Fruit fly (Drosophila melanogaster) whole organism, embryonic: ENCODE data around the gene CLS.
A peak's percentile ranks its signal among the peaks of the same experiment; 100 is the strongest.

Source experiments
- ATbp ChIP-seq: fragments of 200-800 bp; sonication (Bioruptor generic); optimal IDR thresholded peaks from 2 replicates; lab custom pipeline; 2017; ENCODE audit warnings: missing biosample characterization, mild to moderate bottlenecking, missing genetic modification characterization, missing genetic modification reagents
- CG10321 ChIP-seq: fragments of 200-800 bp; sonication (Bioruptor generic); IDR thresholded peaks from 2 replicates; pipeline ENCODE4 v1.3.6; 2022; ENCODE audit warnings: missing biosample characterization, missing genetic modification characterization
- CG13123 ChIP-seq: fragments of 200-800 bp; sonication (Bioruptor generic); optimal IDR thresholded peaks from 2 replicates; lab custom pipeline; 2016; ENCODE audit warnings: missing biosample characterization, missing genetic modification characterization
- CG13624 ChIP-seq: fragments of 200-800 bp; sonication (Bioruptor generic); optimal IDR thresholded peaks from 2 replicates; lab custom pipeline; 2016; ENCODE audit warnings: missing biosample characterization, missing genetic modification characterization
- CG14050 ChIP-seq: fragments of 200-800 bp; sonication (Bioruptor generic); IDR thresholded peaks from 3 replicates; pipeline ENCODE4 v1.3.6; 2022; ENCODE audit warnings: missing biosample characterization, missing genetic modification characterization
- CG15601 ChIP-seq: fragments of 200-800 bp; sonication (Bioruptor generic); optimal IDR thresholded peaks from 3 replicates; lab custom pipeline; 2019; ENCODE audit warnings: missing biosample characterization, mild to moderate bottlenecking, missing genetic modification characterization, moderate library complexity
- CG18599 ChIP-seq: fragments of 200-800 bp; sonication (Bioruptor generic); optimal IDR thresholded peaks from 3 replicates; lab custom pipeline; 2017; ENCODE audit warnings: missing biosample characterization, missing genetic modification characterization, mild to moderate bottlenecking, moderate library complexity, missing genetic modification reagents
- CG18619 ChIP-seq: fragments of 200-800 bp; sonication (Bioruptor generic); optimal IDR thresholded peaks from 3 replicates; lab custom pipeline; 2017; ENCODE audit warnings: missing biosample characterization, mild to moderate bottlenecking, missing genetic modification characterization
- CG2875 ChIP-seq: fragments of 200-800 bp; sonication (Bioruptor generic); optimal IDR thresholded peaks from 2 replicates; lab custom pipeline; 2017; ENCODE audit warnings: missing biosample characterization, mild to moderate bottlenecking, missing genetic modification characterization, missing genetic modification reagents
- CG2889 ChIP-seq: fragments of 200-800 bp; sonication (Bioruptor generic); IDR thresholded peaks from 3 replicates; pipeline ENCODE4 v1.3.6; 2022; ENCODE audit warnings: missing biosample characterization, missing genetic modification characterization
- CG31388 ChIP-seq: fragments of 200-800 bp; sonication (Bioruptor generic); optimal IDR thresholded peaks from 2 replicates; lab custom pipeline; 2016; ENCODE audit warnings: missing biosample characterization, missing genetic modification characterization
- CG3838 ChIP-seq: fragments of 200-800 bp; sonication (Bioruptor generic); optimal IDR thresholded peaks from 3 replicates; lab custom pipeline; 2016; ENCODE audit warnings: missing biosample characterization, missing genetic modification characterization
- CG4854 ChIP-seq: fragments of 200-800 bp; sonication (Bioruptor generic); optimal IDR thresholded peaks from 2 replicates; lab custom pipeline; 2016; ENCODE audit warnings: missing biosample characterization, missing genetic modification characterization, inconsistent platforms
- CG6791 ChIP-seq: fragments of 200-800 bp; sonication (Bioruptor generic); IDR thresholded peaks from 3 replicates; pipeline ENCODE4 v1.3.6; 2022; ENCODE audit warnings: missing biosample characterization, missing genetic modification characterization; ENCODE audit not compliant: partially characterized antibody
- CG7745 ChIP-seq: fragments of 200-800 bp; sonication (Bioruptor generic); optimal IDR thresholded peaks from 2 replicates; lab custom pipeline; 2018; ENCODE audit warnings: missing biosample characterization, mild to moderate bottlenecking, missing genetic modification characterization, moderate library complexity
- CG8924 ChIP-seq: fragments of 200-800 bp; optimal IDR thresholded peaks from 3 replicates; lab custom pipeline; 2019; ENCODE audit warnings: missing biosample characterization, mild to moderate bottlenecking, missing genetic modification characterization, moderate library complexity
- CHES-1-like ChIP-seq: fragments of 200-800 bp; sonication (Bioruptor generic); optimal IDR thresholded peaks from 2 replicates; lab custom pipeline; 2016; ENCODE audit warnings: missing biosample characterization, missing genetic modification characterization
- HLH3B ChIP-seq: fragments of 200-800 bp; sonication (Bioruptor generic); IDR thresholded peaks from 2 replicates; pipeline ENCODE4 v1.3.6; 2022; ENCODE audit warnings: missing biosample characterization, missing genetic modification characterization
- Jarid2 ChIP-seq: fragments of 200-800 bp; sonication (Bioruptor generic); optimal IDR thresholded peaks from 3 replicates; lab custom pipeline; 2017; ENCODE audit warnings: mild to moderate bottlenecking, missing biosample characterization, missing genetic modification reagents, missing genetic modification characterization
- NfI ChIP-seq: fragments of 200-800 bp; sonication (Bioruptor generic); optimal IDR thresholded peaks from 3 replicates; lab custom pipeline; 2018; ENCODE audit warnings: missing biosample characterization, mild to moderate bottlenecking, missing genetic modification characterization, moderate library complexity
- PHDP ChIP-seq: fragments of 200-800 bp; sonication (Bioruptor generic); optimal IDR thresholded peaks from 3 replicates; lab custom pipeline; 2018; ENCODE audit warnings: missing biosample characterization, mild to moderate bottlenecking, missing genetic modification characterization, moderate library complexity
- Scr ChIP-seq: fragments of 200-800 bp; sonication (Bioruptor generic); IDR thresholded peaks from 2 replicates; pipeline ENCODE4 v1.3.6; 2022; ENCODE audit warnings: missing biosample characterization, missing genetic modification characterization; ENCODE audit not compliant: partially characterized antibody
- Vsx1 ChIP-seq: fragments of 200-800 bp; sonication (Bioruptor generic); optimal IDR thresholded peaks from 2 replicates; lab custom pipeline; 2017; ENCODE audit warnings: missing biosample characterization, mild to moderate bottlenecking, missing genetic modification characterization, missing genetic modification reagents
- abd-A ChIP-seq: fragments of 200-800 bp; sonication (Bioruptor generic); optimal IDR thresholded peaks from 3 replicates; lab custom pipeline; 2019; ENCODE audit warnings: missing biosample characterization, mild to moderate bottlenecking, missing genetic modification characterization, moderate library complexity
- bcd ChIP-seq: fragments of 200-800 bp; sonication (Bioruptor generic); optimal IDR thresholded peaks from 2 replicates; lab custom pipeline; 2017; ENCODE audit warnings: missing biosample characterization, mild to moderate bottlenecking, missing genetic modification characterization
- da ChIP-seq: fragments of 200-800 bp; sonication (Bioruptor generic); optimal IDR thresholded peaks from 2 replicates; lab custom pipeline; 2016; ENCODE audit warnings: missing biosample characterization, missing genetic modification characterization
- dmrt11E ChIP-seq: fragments of 200-800 bp; sonication (Bioruptor generic); optimal IDR thresholded peaks from 3 replicates; lab custom pipeline; 2018; ENCODE audit warnings: missing biosample characterization, mild to moderate bottlenecking, missing genetic modification characterization, moderate library complexity
- ems ChIP-seq: fragments of 200-800 bp; sonication (Bioruptor generic); optimal IDR thresholded peaks from 3 replicates; lab custom pipeline; 2016; ENCODE audit warnings: missing biosample characterization, missing genetic modification characterization
- fu2 ChIP-seq: fragments of 200-800 bp; sonication (Bioruptor generic); optimal IDR thresholded peaks from 2 replicates; lab custom pipeline; 2016; ENCODE audit warnings: missing biosample characterization, missing genetic modification characterization
- gro ChIP-seq: fragments of 200-800 bp; sonication (Bioruptor generic); optimal IDR thresholded peaks from 2 replicates; lab custom pipeline; 2016; ENCODE audit warnings: missing biosample characterization, missing genetic modification characterization
- gsb ChIP-seq: fragments of 200-800 bp; sonication (Bioruptor generic); IDR thresholded peaks from 2 replicates; pipeline ENCODE4 v1.3.6; 2022; ENCODE audit warnings: missing biosample characterization, missing genetic modification characterization
- her ChIP-seq: fragments of 200-800 bp; sonication (Bioruptor generic); optimal IDR thresholded peaks from 2 replicates; lab custom pipeline; 2016; ENCODE audit warnings: missing biosample characterization, missing genetic modification characterization
- hkb ChIP-seq, 2 experiments: fragments of 200-800 bp in 1 of 2; fragments of >200 bp in 1 of 2; sonication (Bioruptor generic) in 1 of 2; IDR thresholded peaks in 1 of 2; optimal IDR thresholded peaks in 1 of 2; 2 replicates each; pipeline versions ENCODE4 v1.3.6 to Lab custom; 2017 to 2022; ENCODE audit warnings: missing biosample characterization in 1 of 2, missing genetic modification characterization in 1 of 2
- jumu ChIP-seq: fragments of 200-800 bp; sonication (Bioruptor generic); optimal IDR thresholded peaks from 3 replicates; lab custom pipeline; 2016; ENCODE audit warnings: missing biosample characterization, missing genetic modification characterization
- nmo ChIP-seq: fragments of 200-800 bp; sonication (Bioruptor generic); optimal IDR thresholded peaks from 2 replicates; lab custom pipeline; 2018; ENCODE audit warnings: missing biosample characterization, mild to moderate bottlenecking, missing genetic modification characterization, moderate library complexity
- pita ChIP-seq: fragments of 200-800 bp; sonication (Bioruptor generic); optimal IDR thresholded peaks from 2 replicates; lab custom pipeline; 2017; ENCODE audit warnings: missing biosample characterization, mild to moderate bottlenecking, missing genetic modification characterization
- repo ChIP-seq: fragments of 200-800 bp; sonication (Bioruptor generic); optimal IDR thresholded peaks from 2 replicates; lab custom pipeline; 2016; ENCODE audit warnings: missing biosample characterization, missing genetic modification characterization
- rib ChIP-seq: fragments of 200-800 bp; sonication (Bioruptor generic); IDR thresholded peaks from 2 replicates; pipeline ENCODE4 v1.3.6; 2022; ENCODE audit warnings: missing biosample characterization, missing genetic modification characterization
- sd ChIP-seq: fragments of 200-800 bp; sonication (Bioruptor generic); optimal IDR thresholded peaks from 3 replicates; lab custom pipeline; 2018; ENCODE audit warnings: missing biosample characterization, mild to moderate bottlenecking, missing genetic modification characterization, moderate library complexity
- sim ChIP-seq: fragments of 200-800 bp; sonication (Bioruptor generic); IDR thresholded peaks from 2 replicates; pipeline ENCODE4 v1.3.6; 2022; ENCODE audit warnings: missing biosample characterization, missing genetic modification characterization
- sqz ChIP-seq: fragments of 200-800 bp; sonication (Bioruptor generic); optimal IDR thresholded peaks from 3 replicates; lab custom pipeline; 2018; ENCODE audit warnings: missing biosample characterization, mild to moderate bottlenecking, missing genetic modification characterization
- ssp ChIP-seq: fragments of 200-800 bp; sonication (Bioruptor generic); IDR thresholded peaks from 2 replicates; pipeline ENCODE4 v1.3.6; 2022; ENCODE audit warnings: missing biosample characterization, missing genetic modification characterization
- tgo ChIP-seq: fragments of 200-800 bp; sonication (Bioruptor generic); IDR thresholded peaks from 3 replicates; pipeline ENCODE4 v1.3.6; 2022; ENCODE audit warnings: missing biosample characterization, missing genetic modification characterization
- tin ChIP-seq: fragments of 200-800 bp; sonication (Bioruptor generic); optimal IDR thresholded peaks from 3 replicates; lab custom pipeline; 2016; ENCODE audit warnings: missing biosample characterization, missing genetic modification characterization
- tll ChIP-seq, 2 experiments: fragments of 200-800 bp in 1 of 2; fragments of >200 bp in 1 of 2; sonication (Bioruptor generic) in 1 of 2; optimal IDR thresholded peaks; 2 replicates each; lab custom pipeline; 2017 to 2019; ENCODE audit warnings: missing biosample characterization in 2 of 2, missing genetic modification characterization in 2 of 2, mild to moderate bottlenecking in 1 of 2, moderate library complexity in 1 of 2
- ttk ChIP-seq: fragments of 200-800 bp; sonication (Bioruptor generic); IDR thresholded peaks from 2 replicates; pipeline ENCODE4 v2.1.2; 2022; ENCODE audit warnings: missing biosample characterization, missing genetic modification characterization
- usp ChIP-seq: fragments of >200 bp; optimal IDR thresholded peaks from 2 replicates; lab custom pipeline; 2017; ENCODE audit warnings: missing biosample characterization, missing genetic modification characterization
- vnd ChIP-seq: fragments of 200-800 bp; sonication (Bioruptor generic); IDR thresholded peaks from 3 replicates; pipeline ENCODE4 v1.3.6; 2022; ENCODE audit warnings: missing biosample characterization, missing genetic modification characterization; ENCODE audit not compliant: partially characterized antibody
- z ChIP-seq: fragments of 200-800 bp; sonication (Bioruptor generic); IDR thresholded peaks from 3 replicates; pipeline ENCODE4 v1.3.6; 2022; ENCODE audit warnings: missing biosample characterization, missing genetic modification characterization

The CLS gene

dm6 chr3R:25684859-25685258 lies 2.3 kb downstream of the CLS start, which contains the start of gene RpL27 (continued):
- peak; percentile 30 for TF ChIP-seq da (GFP tag; lab: Kevin White, UChicago)
- TF ChIP-seq tin, result peak; percentile 33
- peak; percentile 24; the same call in 1 of the 2 replicates for TF ChIP-seq CG10321 (GFP tag; lab: Robert Waterston, UW)
- TF ChIP-seq her (GFP tag; lab: Kevin White, UChicago), result peak; percentile 81
- TF ChIP-seq CG15601 (tag; lab: Kevin White, UChicago), result peak; percentile 79
- TF ChIP-seq nmo, result peak; percentile 81
- TF ChIP-seq CHES-1-like (GFP tag; lab: Kevin White, UChicago), result peak; percentile 31
- peak; percentile 54; the same call in 1 of the 2 replicates for TF ChIP-seq rib (GFP tag; lab: Robert Waterston, UW)
- peak; percentile 56; the same call in 1 of the 2 replicates for TF ChIP-seq HLH3B
- TF ChIP-seq PHDP (tag; lab: Kevin White, UChicago), result peak; percentile 87
- peak; percentile 66 for TF ChIP-seq Jarid2 (GFP tag; lab: Kevin White, UChicago)
- peak; percentile 44 for TF ChIP-seq CG13123 (GFP tag; lab: Kevin White, UChicago)
- peak; percentile 88 for TF ChIP-seq Vsx1 (GFP tag; lab: Kevin White, UChicago)
- TF ChIP-seq jumu, result no peak
- peak; percentile 63; the same call in 1 of the 2 replicates for TF ChIP-seq ttk
- TF ChIP-seq CG18599 (GFP tag; lab: Kevin White, UChicago), result peak; percentile 83
- peak; percentile 89 for TF ChIP-seq NfI (GFP tag; lab: Kevin White, UChicago)
- peak; percentile 77 for TF ChIP-seq Scr
- TF ChIP-seq tll (GFP tag; optimal IDR thresholded peaks at IDR 0.05; lab: Kevin White, UChicago), result no peak
- TF ChIP-seq CG2875 (GFP tag; lab: Kevin White, UChicago), result peak; percentile 78
- peak; percentile 53; the same call in 1 of the 2 replicates for TF ChIP-seq sim (GFP tag; lab: Robert Waterston, UW)
- TF ChIP-seq sqz (GFP tag; lab: Kevin White, UChicago), result peak; percentile 87
- TF ChIP-seq CG31388, result peak; percentile 27
- peak; percentile 78 for TF ChIP-seq CG6791
- peak; percentile 91 for TF ChIP-seq bcd (GFP tag; lab: Kevin White, UChicago)
- TF ChIP-seq ems, result peak; percentile 77
- TF ChIP-seq usp, result no peak
- TF ChIP-seq vnd (GFP tag; lab: Robert Waterston, UW), result peak; percentile 45; the same call in 1 of the 3 replicates
- peak; percentile 89 for TF ChIP-seq gro
- no peak for TF ChIP-seq hkb (optimal IDR thresholded peaks at IDR 0.05; lab: Kevin White, UChicago)
- TF ChIP-seq hkb (GFP tag; IDR thresholded peaks at IDR 0.05; lab: Robert Waterston, UW), result peak; percentile 84
- peak; percentile 83 for TF ChIP-seq CG4854 (GFP tag; lab: Kevin White, UChicago)
- TF ChIP-seq fu2, result peak; percentile 58
- TF ChIP-seq abd-A (tag; lab: Kevin White, UChicago), result no peak
- TF ChIP-seq sd, result no peak
- TF ChIP-seq pita, result no peak
- peak; percentile 90 for TF ChIP-seq CG13624
- peak; percentile 69 for TF ChIP-seq repo (GFP tag; lab: Kevin White, UChicago)
- TF ChIP-seq ATbp, result peak; percentile 71
- no peak for TF ChIP-seq CG3838 (GFP tag; lab: Kevin White, UChicago)
- TF ChIP-seq CG8924 (tag; lab: Kevin White, UChicago), result peak; percentile 80
- TF ChIP-seq dmrt11E (tag; lab: Kevin White, UChicago), result peak; percentile 64
- TF ChIP-seq CG14050 (GFP tag; lab: Robert Waterston, UW), result peak; percentile 73
- TF ChIP-seq gsb (GFP tag; lab: Robert Waterston, UW), result 0 out of 2 replicates have a peak, but pooled peaks have one; percentile 41
- TF ChIP-seq tgo (GFP tag; lab: Robert Waterston, UW), result peak; percentile 54; the same call in 2 of the 3 replicates
- TF ChIP-seq CG7745 (tag; lab: Kevin White, UChicago), result no peak
- TF ChIP-seq CG18619, result peak; percentile 84
- TF ChIP-seq ssp (GFP tag; lab: Robert Waterston, UW), result peak; percentile 51
- TF ChIP-seq z (GFP tag; lab: Robert Waterston, UW), result no peak
- TF ChIP-seq CG2889 (GFP tag; lab: Robert Waterston, UW), result 0 out of 3 replicates have a peak, but pooled peaks have one; percentile 10
